Fruit fly (Drosophila melanogaster): ENCODE results near the gene CG33722.

The CG33722 gene

dm6 chr3R:8256040-8256439 lies 12.2 kb downstream of the CG33722 start (continued):
- no peak for TF ChIP-seq Ssrp (tag; optimal IDR thresholded peaks at IDR 0.05)
- no peak for TF ChIP-seq ssp (GFP tag; IDR thresholded peaks at IDR 0.05)
- TF ChIP-seq CG10979 (tag; optimal IDR thresholded peaks at IDR 0.05) = peak; percentile 1
- peak; percentile 26 for TF ChIP-seq CG13424 (tag; optimal IDR thresholded peaks at IDR 0.05)
- TF ChIP-seq CG14860 (GFP tag; IDR thresholded peaks at IDR 0.05; ENCODE audit: partially characterized antibody) = no peak
- TF ChIP-seq abd-A (tag; optimal IDR thresholded peaks at IDR 0.05) = no peak
- TF ChIP-seq CG3281 (GFP tag; optimal IDR thresholded peaks at IDR 0.05) = peak; percentile 45
- TF ChIP-seq CG13287 (GFP tag; IDR thresholded peaks at IDR 0.05; ENCODE audit: partially characterized antibody) = no peak
- TF ChIP-seq caup (GFP tag; optimal IDR thresholded peaks at IDR 0.05; ENCODE audit: severe bottlenecking) = peak; percentile 31
- peak; percentile 7 for TF ChIP-seq CG8388 (GFP tag; optimal IDR thresholded peaks at IDR 0.05)
- no peak for TF ChIP-seq HLH54F (GFP tag; optimal IDR thresholded peaks at IDR 0.05)
- TF ChIP-seq CG13624 (GFP tag; optimal IDR thresholded peaks at IDR 0.05) = peak; percentile 27
- TF ChIP-seq CG11696 (GFP tag; IDR thresholded peaks at IDR 0.05) = no peak
- peak; percentile 86 for TF ChIP-seq Ets65A (GFP tag)
- peak; percentile 25 for TF ChIP-seq CG17385 (GFP tag; optimal IDR thresholded peaks at IDR 0.05)
- TF ChIP-seq CG12104 (GFP tag; optimal IDR thresholded peaks at IDR 0.05) = no peak
- TF ChIP-seq esg (GFP tag; conservative IDR thresholded peaks at IDR 0.05) = no peak
- TF ChIP-seq CG11504 (tag; optimal IDR thresholded peaks at IDR 0.05) = peak; percentile 59
- TF ChIP-seq CG31388 (GFP tag; optimal IDR thresholded peaks at IDR 0.05) = no peak
- TF ChIP-seq CG42726 (GFP tag; IDR thresholded peaks at IDR 0.05; ENCODE audit: partially characterized antibody) = no peak
- no peak for TF ChIP-seq croc (GFP tag; conservative IDR thresholded peaks at IDR 0.05)
- TF ChIP-seq Rfx (GFP tag; IDR thresholded peaks at IDR 0.05) = peak; percentile 53
- no peak for TF ChIP-seq gfzf (GFP tag; optimal IDR thresholded peaks at IDR 0.05)
- TF ChIP-seq CG18011 (GFP tag; optimal IDR thresholded peaks at IDR 0.05) = no peak
- TF ChIP-seq CG11723 (GFP tag; optimal IDR thresholded peaks at IDR 0.05) = no peak
- no peak for TF ChIP-seq CHES-1-like (GFP tag; optimal IDR thresholded peaks at IDR 0.05)
- TF ChIP-seq CG3847 (GFP tag; IDR thresholded peaks at IDR 0.05) = no peak
- peak; percentile 40 for TF ChIP-seq CG12769 (tag; optimal IDR thresholded peaks at IDR 0.05)
- TF ChIP-seq CG7556 (GFP tag; optimal IDR thresholded peaks at IDR 0.05) = peak; percentile 31
- peak; percentile 45 for TF ChIP-seq Fer1 (GFP tag; optimal IDR thresholded peaks at IDR 0.05)
- no peak for TF ChIP-seq Dip2 (GFP tag; IDR thresholded peaks at IDR 0.05)
- TF ChIP-seq ara (GFP tag; IDR thresholded peaks at IDR 0.05) = no peak
- TF ChIP-seq Poxn (GFP tag; IDR thresholded peaks at IDR 0.05) = no peak
- TF ChIP-seq fd96Cb (tag; optimal IDR thresholded peaks at IDR 0.05) = peak; percentile 27
- no peak for TF ChIP-seq CG9215 (GFP tag; IDR thresholded peaks at IDR 0.05)
- peak; percentile 54 for TF ChIP-seq lab (GFP tag; optimal IDR thresholded peaks at IDR 0.05)
- TF ChIP-seq CG12071 (GFP tag; optimal IDR thresholded peaks at IDR 0.05) = peak; percentile 22
- TF ChIP-seq CG18599 (GFP tag; optimal IDR thresholded peaks at IDR 0.05) = peak; percentile 38
- TF ChIP-seq CG15269 (tag; optimal IDR thresholded peaks at IDR 0.05) = peak; percentile 52
- TF ChIP-seq Hey (tag; optimal IDR thresholded peaks at IDR 0.05) = no peak
- peak; percentile 67; the same call in 1 of the 2 replicates for TF ChIP-seq Drgx (GFP tag; IDR thresholded peaks at IDR 0.05)
- no peak for TF ChIP-seq CG34376 (GFP tag; optimal IDR thresholded peaks at IDR 0.05)
- TF ChIP-seq CG32532 (GFP tag; IDR thresholded peaks at IDR 0.05) = peak; percentile 23; the same call in 1 of the 2 replicates
- peak; percentile 32 for TF ChIP-seq CG10209 (GFP tag; optimal IDR thresholded peaks at IDR 0.05)
- peak; percentile 11 for TF ChIP-seq Bteb2 (GFP tag; optimal IDR thresholded peaks at IDR 0.05)
- no peak for TF ChIP-seq CG5180 (GFP tag; optimal IDR thresholded peaks at IDR 0.05)
- TF ChIP-seq CG7786 (GFP tag; optimal IDR thresholded peaks at IDR 0.05) = no peak
- TF ChIP-seq Taf1 (GFP tag; IDR thresholded peaks at IDR 0.05) = no peak
- no peak for TF ChIP-seq CG17186 (GFP tag; optimal IDR thresholded peaks at IDR 0.05)
- TF ChIP-seq CG13296 (GFP tag; optimal IDR thresholded peaks at IDR 0.05) = peak; percentile 34
